Worm (Caenorhabditis elegans): Measurements from ENCODE around the gene ugt-60.

- TF ChIP-seq egl-27 (tag; optimal IDR thresholded peaks at IDR 0.05): no peak
- no peak for TF ChIP-seq ama-1 (optimal IDR thresholded peaks at IDR 0.05)
- TF ChIP-seq elt-3 (tag; optimal IDR thresholded peaks at IDR 0.05): no peak
- TF ChIP-seq ceh-82 (tag; optimal IDR thresholded peaks at IDR 0.05): no peak
- TF ChIP-seq nhr-76 (tag; optimal IDR thresholded peaks at IDR 0.05): no peak
- no peak for TF ChIP-seq snpc-4 (tag; optimal IDR thresholded peaks at IDR 0.05)
- TF ChIP-seq R02D3.7 (tag; optimal IDR thresholded peaks at IDR 0.05): no peak
- no peak for TF ChIP-seq mdl-1 (tag; optimal IDR thresholded peaks at IDR 0.05)
These were observed 32.3 kb upstream of the ugt-60 start for ce11 chrIII:9711163-9711562.
